Worm (Caenorhabditis elegans): ENCODE measurements around the gene col-148.

The col-148 gene

DNA sequence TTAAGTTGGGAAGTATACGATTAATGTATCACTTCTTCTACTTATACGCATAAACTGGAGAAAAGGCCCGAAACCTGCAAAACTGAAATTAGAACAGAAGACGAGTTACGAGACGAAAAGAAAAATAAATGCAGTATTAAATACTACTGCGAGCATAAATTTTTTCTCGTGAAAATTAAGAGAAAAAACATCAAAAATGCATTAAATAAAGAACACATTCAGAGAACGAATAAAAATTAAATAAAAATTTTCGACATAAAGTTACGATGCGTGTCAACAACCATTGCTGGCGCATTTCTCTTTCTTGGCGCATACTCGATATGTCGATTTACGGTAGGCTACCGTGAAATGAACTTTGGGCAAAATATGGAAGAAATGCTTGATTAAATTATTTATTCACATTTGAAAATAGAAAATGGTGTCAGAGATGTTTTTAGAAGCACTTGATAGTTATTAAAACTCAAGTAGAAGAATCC lies 36.7 kb upstream of the col-148 start, which contains the start of the genes ZK856.19 and ZK856.11 (continued):
- TF ChIP-seq pag-3 (tag; optimal IDR thresholded peaks at IDR 0.05; ENCODE audit: borderline replicate concordance, insufficient read depth) (no peak), lin-13 (GFP tag; optimal IDR thresholded peaks at IDR 0.05) (peak; percentile 1), ceh-8 (GFP tag; optimal IDR thresholded peaks at IDR 0.05) (no peak), fkh-10 (GFP tag; optimal IDR thresholded peaks at IDR 0.05) (no peak), zip-4 (GFP tag; optimal IDR thresholded peaks at IDR 0.05) (peak; percentile 4), lir-3 (tag; optimal IDR thresholded peaks at IDR 0.05; ENCODE audit: poor library complexity) (peak; percentile 50), zag-1 (tag; optimal IDR thresholded peaks at IDR 0.05) (no peak), lin-39 (tag; optimal IDR thresholded peaks at IDR 0.05) (peak; percentile 37), nhr-47 (tag; optimal IDR thresholded peaks at IDR 0.05) (peak; percentile 83), aha-1 (tag; optimal IDR thresholded peaks at IDR 0.05) (no peak), irx-1 (tag; optimal IDR thresholded peaks at IDR 0.05) (peak; percentile 40), tbx-2 (tag; optimal IDR thresholded peaks at IDR 0.05) (peak; percentile 78), skn-1 (tag; optimal IDR thresholded peaks at IDR 0.05) (peak; percentile 37), Y116A8C.19 (tag; optimal IDR thresholded peaks at IDR 0.05; ENCODE audit: borderline replicate concordance) (no peak), unc-86 (tag; optimal IDR thresholded peaks at IDR 0.05) (peak; percentile 54), elt-2 (tag; optimal IDR thresholded peaks at IDR 0.05) (peak; percentile 31), efl-3 (GFP tag; optimal IDR thresholded peaks at IDR 0.05) (no peak), nhr-77 (tag; optimal IDR thresholded peaks at IDR 0.05) (peak; percentile 24), ceh-90 (tag; optimal IDR thresholded peaks at IDR 0.05) (no peak), sptf-1 (tag; optimal IDR thresholded peaks at IDR 0.05) (no peak), egl-27 (tag; optimal IDR thresholded peaks at IDR 0.05) (no peak), ama-1 (optimal IDR thresholded peaks at IDR 0.05) (peak; percentile 6), snpc-4 (tag; optimal IDR thresholded peaks at IDR 0.05) (peak; percentile 69), tlp-1 (tag; optimal IDR thresholded peaks at IDR 0.05) (no peak), nhr-11 (tag; optimal IDR thresholded peaks at IDR 0.05) (peak; percentile 33), isw-1 (GFP tag; IDR thresholded peaks at IDR 0.05) (peak; percentile 58), aly-2 (tag; optimal IDR thresholded peaks at IDR 0.05) (peak; percentile 39), lin-35 (GFP tag; optimal IDR thresholded peaks at IDR 0.05) (peak; percentile 70 to 75), C16A3.4 (tag; optimal IDR thresholded peaks at IDR 0.05) (peak; percentile 68), lin-15B (tag; optimal IDR thresholded peaks at IDR 0.05) (peak; percentile 78), alr-1 (tag; optimal IDR thresholded peaks at IDR 0.05; ENCODE audit: borderline replicate concordance) (no peak), blmp-1 (tag; optimal IDR thresholded peaks at IDR 0.05) (peak; percentile 76), sox-4 (tag; optimal IDR thresholded peaks at IDR 0.05) (peak; percentile 0), ets-5 (GFP tag; IDR thresholded peaks at IDR 0.05) (no peak), elt-3 (tag; optimal IDR thresholded peaks at IDR 0.05) (peak in 2 of 6 experiments; percentile 2 to 18), pqm-1 (tag; optimal IDR thresholded peaks at IDR 0.05) (no peak), mef-2 (tag; optimal IDR thresholded peaks at IDR 0.05) (no peak), dsc-1 (tag; optimal IDR thresholded peaks at IDR 0.05) (peak; percentile 69), nhr-84 (tag; optimal IDR thresholded peaks at IDR 0.05) (no peak), lsy-2 (tag; optimal IDR thresholded peaks at IDR 0.05) (peak; percentile 79 to 88), C34B4.2 (tag; optimal IDR thresholded peaks at IDR 0.05) (no peak), nhr-71 (tag; optimal IDR thresholded peaks at IDR 0.05) (peak; percentile 85), lin-14 (GFP tag; optimal IDR thresholded peaks at IDR 0.05) (peak; percentile 69), sup-37 (GFP tag; optimal IDR thresholded peaks at IDR 0.05) (no peak), vab-15 (tag; optimal IDR thresholded peaks at IDR 0.05) (no peak), jun-1 (tag; optimal IDR thresholded peaks at IDR 0.05) (no peak), fos-1 (tag; optimal IDR thresholded peaks at IDR 0.05) (peak; percentile 27), unc-130 (tag; optimal IDR thresholded peaks at IDR 0.05) (peak; percentile 60), ztf-11 (tag; optimal IDR thresholded peaks at IDR 0.05) (no peak), hlh-17 (GFP tag; optimal IDR thresholded peaks at IDR 0.05; ENCODE audit: borderline replicate concordance) (no peak), F16B12.6 (tag; optimal IDR thresholded peaks at IDR 0.05) (peak; percentile 36), unc-30 (tag; optimal IDR thresholded peaks at IDR 0.05) (no peak), nhr-12 (tag; optimal IDR thresholded peaks at IDR 0.05) (no peak)
